Worm (Caenorhabditis elegans) whole organism, late embryonic: ENCODE data around the gene Y52E8A.3.

Source experiments
- K09A11.1 ChIP-seq: sonication (generic microtip); optimal IDR thresholded peaks from 2 replicates; lab custom pipeline; 2017; ENCODE audit warnings: antibody characterized with exemption, mild to moderate bottlenecking, missing genetic modification characterization, missing compliant biosample characterization; ENCODE audit not compliant: insufficient read depth
- ceh-19 ChIP-seq: fragments of 200-800 bp; sonication (Bioruptor generic); optimal IDR thresholded peaks from 2 replicates; lab custom pipeline; 2018; ENCODE audit warnings: mild to moderate bottlenecking, missing genetic modification characterization, missing compliant biosample characterization
- ceh-2 ChIP-seq: sonication (generic microtip); optimal IDR thresholded peaks from 2 replicates; lab custom pipeline; 2016; ENCODE audit warnings: missing genotype, missing genetic modification characterization, missing compliant biosample characterization
- ceh-22 ChIP-seq: sonication (generic microtip); optimal IDR thresholded peaks from 2 replicates; lab custom pipeline; 2017; ENCODE audit warnings: missing biosample characterization, missing genetic modification characterization
- ceh-48 ChIP-seq: sonication (generic microtip); optimal IDR thresholded peaks from 2 replicates; lab custom pipeline; 2016; ENCODE audit warnings: missing genetic modification characterization, inconsistent platforms, missing compliant biosample characterization
- ceh-9 ChIP-seq: sonication (generic microtip); optimal IDR thresholded peaks from 2 replicates; lab custom pipeline; 2016; ENCODE audit warnings: mild to moderate bottlenecking, missing genetic modification characterization, inconsistent platforms, missing compliant biosample characterization
- dve-1 ChIP-seq: sonication (generic microtip); optimal IDR thresholded peaks from 2 replicates; lab custom pipeline; 2017; ENCODE audit warnings: antibody characterized with exemption, mild to moderate bottlenecking, missing genetic modification characterization, missing compliant biosample characterization
- elt-2 ChIP-seq: sonication (generic microtip); optimal IDR thresholded peaks from 2 replicates; lab custom pipeline; 2016; ENCODE audit warnings: missing genetic modification reagents, missing genetic modification characterization, missing compliant biosample characterization
- fkh-10 ChIP-seq: fragments of 150-350 bp; optimal IDR thresholded peaks from 2 replicates; lab custom pipeline; 2014; ENCODE audit warnings: missing biosample characterization, missing genetic modification reagents, missing genetic modification characterization
- hlh-15 ChIP-seq: sonication (generic microtip); optimal IDR thresholded peaks from 2 replicates; lab custom pipeline; 2016; ENCODE audit warnings: missing genetic modification characterization, missing compliant biosample characterization
- hlh-8 ChIP-seq: sonication (generic microtip); optimal IDR thresholded peaks from 2 replicates; lab custom pipeline; 2016; ENCODE audit warnings: missing genotype, missing genetic modification characterization, missing compliant biosample characterization
- lim-6 ChIP-seq: sonication (generic microtip); optimal IDR thresholded peaks from 2 replicates; lab custom pipeline; 2016; ENCODE audit warnings: missing genetic modification characterization, missing compliant biosample characterization
- lin-11 ChIP-seq: fragments of 200-800 bp; sonication (Bioruptor generic); optimal IDR thresholded peaks from 2 replicates; lab custom pipeline; 2018; ENCODE audit warnings: mild to moderate bottlenecking, missing genetic modification characterization, missing compliant biosample characterization
- nfya-1 ChIP-seq: sonication (generic microtip); optimal IDR thresholded peaks from 2 replicates; lab custom pipeline; 2017; ENCODE audit warnings: missing genetic modification characterization, mild to moderate bottlenecking, missing compliant biosample characterization, antibody characterized with exemption, moderate library complexity
- npax-4 ChIP-seq: sonication (generic microtip); optimal IDR thresholded peaks from 2 replicates; lab custom pipeline; 2016; ENCODE audit warnings: missing genetic modification characterization, missing compliant biosample characterization
- odd-2 ChIP-seq: sonication (generic microtip); optimal IDR thresholded peaks from 2 replicates; lab custom pipeline; 2017; ENCODE audit warnings: antibody characterized with exemption, mild to moderate bottlenecking, missing genetic modification characterization, missing compliant biosample characterization
- pha-2 ChIP-seq: sonication (generic microtip); optimal IDR thresholded peaks from 2 replicates; lab custom pipeline; 2017; ENCODE audit warnings: mild to moderate bottlenecking, missing genetic modification characterization, missing compliant biosample characterization
- pha-4 ChIP-seq: fragments of 150-350 bp; optimal IDR thresholded peaks from 2 replicates; lab custom pipeline; 2018; ENCODE audit warnings: missing biosample characterization, missing genetic modification reagents, missing genetic modification characterization
- pqm-1 ChIP-seq: sonication (generic microtip); optimal IDR thresholded peaks from 2 replicates; lab custom pipeline; 2016; ENCODE audit warnings: missing genetic modification characterization, missing compliant biosample characterization
- pros-1 ChIP-seq: fragments of 150-350 bp; optimal IDR thresholded peaks from 2 replicates; lab custom pipeline; 2014; ENCODE audit warnings: missing biosample characterization, missing genetic modification reagents, missing genetic modification characterization
- ref-2 ChIP-seq: sonication (generic microtip); optimal IDR thresholded peaks from 2 replicates; lab custom pipeline; 2016; ENCODE audit warnings: missing genetic modification characterization, missing compliant biosample characterization
- tbx-2 ChIP-seq: sonication (generic microtip); optimal IDR thresholded peaks from 2 replicates; lab custom pipeline; 2016; ENCODE audit warnings: missing genetic modification characterization, missing compliant biosample characterization
- unc-42 ChIP-seq: sonication (generic microtip); optimal IDR thresholded peaks from 2 replicates; lab custom pipeline; 2016; ENCODE audit warnings: missing genotype, missing genetic modification characterization, missing compliant biosample characterization
- zip-5 ChIP-seq: sonication (generic microtip); optimal IDR thresholded peaks from 2 replicates; lab custom pipeline; 2016; ENCODE audit warnings: missing genetic modification characterization, missing compliant biosample characterization
- ztf-16 ChIP-seq: sonication (generic microtip); optimal IDR thresholded peaks from 2 replicates; lab custom pipeline; 2017; ENCODE audit warnings: missing genetic modification characterization, missing compliant biosample characterization

The Y52E8A.3 gene

DNA sequence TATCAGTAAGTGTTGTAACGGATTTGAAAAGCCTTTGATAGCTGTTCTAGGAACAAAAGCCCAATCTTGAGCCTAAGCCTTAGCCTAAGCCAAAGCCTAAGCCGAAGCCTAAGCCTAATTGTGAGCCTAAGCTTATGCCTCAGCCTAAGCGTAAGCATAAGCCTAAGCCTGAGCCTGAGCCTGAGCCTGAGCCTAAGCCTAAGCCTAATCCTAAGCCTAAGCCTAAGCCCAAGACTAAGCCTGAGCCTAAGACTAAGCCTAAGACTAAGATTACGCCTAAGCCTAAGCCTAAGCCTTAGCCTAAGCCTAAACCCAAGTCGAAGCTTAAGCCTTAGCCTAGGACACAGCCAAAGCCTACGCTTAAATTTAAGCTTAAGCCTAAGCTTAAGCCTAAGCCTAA is 29.1 kb downstream of the Y52E8A.3 start:
- TF ChIP-seq dve-1 (tag; lab: Kevin White, UChicago), result peak; percentile 80
- TF ChIP-seq elt-2, result no peak
- no peak for TF ChIP-seq pqm-1 (tag; lab: Kevin White, UChicago)
- no peak for TF ChIP-seq ref-2 (tag; lab: Kevin White, UChicago)
- TF ChIP-seq hlh-8 (tag; lab: Kevin White, UChicago), result no peak
- TF ChIP-seq fkh-10, result no peak
- TF ChIP-seq hlh-15 (tag; lab: Kevin White, UChicago), result no peak

DNA sequence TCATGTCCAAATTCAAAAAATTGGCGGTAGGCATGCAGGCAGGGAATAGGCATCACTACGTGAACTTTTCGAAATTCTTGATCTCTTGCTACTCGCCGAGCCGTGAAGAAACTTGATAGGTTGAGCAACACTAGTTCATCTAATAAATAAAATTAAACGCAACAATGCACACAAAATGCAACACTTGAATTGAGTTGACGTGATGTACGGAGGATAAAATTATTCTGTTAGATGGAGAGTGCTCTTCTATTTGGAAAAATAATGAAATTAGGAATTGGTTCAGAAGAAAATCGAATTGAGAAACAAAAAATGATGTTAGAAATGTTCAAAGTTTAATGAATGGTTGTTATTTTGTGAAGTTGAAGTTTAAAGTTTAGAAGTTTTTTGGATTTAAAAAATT is 29.8 kb downstream of the Y52E8A.3 start:
- peak; percentile 41 for TF ChIP-seq unc-42 (tag; lab: Kevin White, UChicago)
- no peak for TF ChIP-seq ceh-19 (GFP tag; lab: Kevin White, UChicago)
- no peak for TF ChIP-seq zip-5
- TF ChIP-seq ztf-16, result no peak

DNA sequence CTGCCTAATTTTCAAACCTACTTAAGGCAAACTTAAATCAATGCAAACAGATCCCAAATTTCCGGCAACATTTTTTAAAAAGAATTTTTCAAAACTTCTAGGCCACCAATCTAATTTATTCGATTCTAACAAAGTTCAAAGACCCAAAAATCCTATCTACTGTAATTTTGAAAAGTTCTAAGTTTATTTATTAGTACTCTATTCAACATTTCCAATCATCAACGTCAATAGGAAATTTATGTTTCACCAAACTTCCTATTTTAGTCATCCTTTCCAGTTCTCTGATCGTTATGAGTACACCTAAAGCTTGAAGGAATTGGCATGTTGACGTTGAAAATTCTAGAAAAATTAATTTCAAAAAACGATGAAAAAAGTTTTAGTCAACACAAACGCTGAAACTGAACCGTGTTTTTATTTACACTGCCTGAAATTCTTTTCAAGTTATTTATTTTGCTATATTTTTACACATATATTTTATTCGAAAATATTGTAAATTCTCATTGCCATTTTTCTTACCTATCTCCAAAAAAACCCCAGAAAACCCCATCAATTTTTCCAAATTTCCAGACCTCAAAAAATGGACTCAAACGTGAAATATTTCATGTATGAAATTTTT is 31.0 kb downstream of the Y52E8A.3 start, which contains the start of gene npr-42:
Gene npr-42, plus strand, starts transcription at position 566 of the 616 bp plus-strand sequence.
- TF ChIP-seq tbx-2 (tag; lab: Kevin White, UChicago) (no peak), pha-2 (tag; lab: Kevin White, UChicago) (no peak), npax-4 (tag; lab: Kevin White, UChicago) (no peak), ceh-19 (GFP tag; lab: Kevin White, UChicago) (no peak), K09A11.1 (tag; lab: Kevin White, UChicago) (no peak), zip-5 (no peak), odd-2 (tag; lab: Kevin White, UChicago) (no peak), pros-1 (no peak), lim-6 (tag; lab: Kevin White, UChicago) (no peak)

DNA sequence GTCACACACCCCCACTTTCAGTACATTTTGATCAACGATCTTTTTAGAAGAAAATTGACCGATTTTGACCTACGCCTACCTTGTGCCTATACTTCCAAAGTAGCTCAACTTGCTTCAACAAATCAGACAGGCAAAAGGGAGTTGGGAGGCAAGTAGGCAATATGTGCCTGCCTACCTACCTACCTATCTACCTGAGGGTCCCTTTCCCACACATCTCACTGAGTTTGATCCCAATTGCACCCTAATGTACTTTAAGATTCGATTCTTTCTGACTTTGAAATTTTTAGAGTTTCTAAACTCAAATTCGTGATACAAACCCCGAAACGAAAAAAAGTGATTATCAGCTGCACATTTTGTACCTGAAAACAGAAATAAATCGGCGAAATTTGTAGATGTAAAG is 39.1 kb downstream of the Y52E8A.3 start:
- no peak for TF ChIP-seq hlh-8 (tag; lab: Kevin White, UChicago)
- no peak for TF ChIP-seq nfya-1 (tag; lab: Kevin White, UChicago)
- TF ChIP-seq ceh-9 (tag; lab: Kevin White, UChicago), result no peak
- no peak for TF ChIP-seq pha-2 (tag; lab: Kevin White, UChicago)
- no peak for TF ChIP-seq lin-11 (tag; lab: Kevin White, UChicago)
- TF ChIP-seq dve-1 (tag; lab: Kevin White, UChicago), result no peak

DNA sequence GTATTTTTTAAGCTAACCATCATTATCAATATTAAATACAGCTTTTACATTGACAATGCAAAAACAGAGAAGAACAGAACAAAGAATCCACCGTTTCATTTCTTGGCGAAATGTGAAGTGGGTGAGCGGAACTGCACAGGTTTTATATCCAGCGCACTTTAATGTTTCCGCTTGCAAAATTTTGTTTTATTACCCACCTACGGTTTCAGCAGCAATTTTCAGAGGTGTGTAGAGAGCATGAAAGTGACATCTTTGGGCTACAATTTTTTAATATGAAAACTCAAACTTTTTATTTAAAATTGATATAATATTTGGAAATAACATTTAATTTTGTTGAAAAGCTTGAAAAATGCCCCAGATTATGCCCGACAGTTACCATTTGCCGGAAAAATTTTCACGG is 48.1 kb downstream of the Y52E8A.3 start, which contains the start of gene clec-135:
Gene clec-135, minus strand, starts transcription at position 101 of the 400 bp plus-strand sequence.
- TF ChIP-seq pha-4 (no peak), unc-42 (tag; lab: Kevin White, UChicago) (no peak), ceh-48 (no peak), ceh-2 (tag; lab: Kevin White, UChicago) (no peak)

DNA sequence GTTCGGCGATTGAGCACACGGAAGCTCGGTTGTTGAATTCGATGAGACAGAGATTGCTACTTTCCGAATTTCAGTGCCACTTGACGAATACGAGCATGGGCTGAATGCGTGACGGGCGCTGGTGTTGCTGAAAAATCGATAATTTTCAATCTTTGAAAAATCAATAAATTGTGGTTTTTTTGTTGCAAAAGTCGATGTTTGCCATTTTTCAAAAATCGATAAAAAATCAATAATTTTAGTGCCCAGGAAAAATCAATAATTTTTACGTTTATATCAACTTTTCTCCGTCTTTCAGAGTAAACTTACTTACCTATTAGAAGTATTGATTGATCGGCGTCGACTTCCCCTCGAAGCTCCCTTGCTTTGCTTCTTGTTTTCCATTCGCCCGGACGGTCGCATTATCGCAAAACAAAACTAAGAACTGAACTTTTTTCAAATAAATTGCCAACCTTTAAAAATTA is 50.2 kb downstream of the Y52E8A.3 start, which contains the start of gene C16A11.7:
Gene C16A11.7, minus strand, starts transcription at position 411 of the 461 bp plus-strand sequence.
- no peak for TF ChIP-seq K09A11.1 (tag; lab: Kevin White, UChicago)
- TF ChIP-seq ceh-22 (tag; lab: Kevin White, UChicago), result no peak
- TF ChIP-seq ceh-48, result peak; percentile 56
